Worm (Caenorhabditis elegans): Measurements from ENCODE around the gene T04B8.1.
A peak's percentile ranks its signal among the peaks of the same experiment; 100 is the strongest.

T04B8.1 gene

DNA sequence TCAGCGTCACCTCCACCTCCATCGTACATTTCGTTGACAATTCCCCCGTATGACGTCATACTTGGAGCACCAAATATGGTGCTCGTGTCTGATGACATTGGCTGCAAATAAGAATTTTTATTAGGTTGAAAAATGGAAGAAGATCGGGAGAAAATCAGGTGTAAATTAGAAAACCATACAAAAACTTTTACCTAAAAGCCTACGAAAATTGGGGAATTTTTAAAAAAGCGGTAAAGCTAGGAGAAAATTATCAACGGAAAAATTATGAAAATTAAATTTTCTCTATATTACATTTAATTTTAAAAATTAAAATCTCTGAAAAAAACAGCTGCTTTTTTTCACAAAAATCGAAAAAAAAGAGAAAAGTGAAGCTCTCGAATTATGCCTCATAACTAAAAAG lies 9.6 kb upstream of the T04B8.1 start, which contains the start of gene T04B8.5:
T04B8.5 (minus strand) TSS at position 101 of the 400 bp plus-strand sequence.
- TF ChIP-seq fkh-4 (tag; optimal IDR thresholded peaks at IDR 0.05; ENCODE audit: borderline replicate concordance) (no peak), ztf-11 (tag; optimal IDR thresholded peaks at IDR 0.05) (no peak), egl-13 (tag; optimal IDR thresholded peaks at IDR 0.05) (no peak)

DNA sequence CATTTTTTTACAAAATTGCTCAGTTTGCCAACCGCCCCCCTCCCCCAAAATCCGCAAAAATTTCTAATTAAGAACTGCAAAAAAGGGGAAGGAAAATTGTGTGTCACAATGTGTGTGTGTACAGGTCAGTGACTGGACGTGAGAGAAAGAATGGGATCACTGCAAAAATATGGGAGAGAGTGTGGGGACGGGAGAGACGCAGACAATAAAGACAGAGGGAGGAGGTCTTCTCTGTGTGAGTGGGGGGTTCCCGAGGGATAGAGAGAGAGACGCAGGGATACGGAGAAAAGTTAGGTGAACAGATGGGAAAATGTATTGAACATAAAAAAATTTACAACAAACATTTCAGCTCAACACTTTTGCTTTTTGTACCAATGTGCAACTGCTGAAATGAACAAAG lies 8.2 kb upstream of the T04B8.1 start:
- no peak for TF ChIP-seq fkh-10 (GFP tag; optimal IDR thresholded peaks at IDR 0.05)
- peak; percentile 77 for TF ChIP-seq nhr-71 (tag; optimal IDR thresholded peaks at IDR 0.05)
- no peak for TF ChIP-seq ceh-82 (tag; optimal IDR thresholded peaks at IDR 0.05)
- TF ChIP-seq nhr-90 (tag; optimal IDR thresholded peaks at IDR 0.05; ENCODE audit: poor library complexity): peak; percentile 59
- no peak for TF ChIP-seq ceh-8 (GFP tag; optimal IDR thresholded peaks at IDR 0.05)
- TF ChIP-seq mef-2 (tag; optimal IDR thresholded peaks at IDR 0.05): no peak
- no peak for TF ChIP-seq irx-1 (tag; optimal IDR thresholded peaks at IDR 0.05)
- no peak for TF ChIP-seq tlp-1 (tag; optimal IDR thresholded peaks at IDR 0.05)
- TF ChIP-seq lin-14 (GFP tag; optimal IDR thresholded peaks at IDR 0.05): peak; percentile 90
- TF ChIP-seq ceh-88 (GFP tag; IDR thresholded peaks at IDR 0.05): no peak
- TF ChIP-seq elt-3 (tag; optimal IDR thresholded peaks at IDR 0.05): peak in 2 of 6 experiments; percentile 20 to 51
- TF ChIP-seq nhr-237 (tag; optimal IDR thresholded peaks at IDR 0.05): no peak
- peak; percentile 49; the same call in 1 of the 2 replicates for TF ChIP-seq nhr-19 (GFP tag; conservative IDR thresholded peaks at IDR 0.05)
- no peak for TF ChIP-seq elt-2 (tag; optimal IDR thresholded peaks at IDR 0.05)
- no peak for TF ChIP-seq zag-1 (tag; optimal IDR thresholded peaks at IDR 0.05)
- TF ChIP-seq egl-27 (tag; optimal IDR thresholded peaks at IDR 0.05): no peak
- no peak for TF ChIP-seq jun-1 (tag; optimal IDR thresholded peaks at IDR 0.05)
- no peak for TF ChIP-seq nhr-76 (tag; optimal IDR thresholded peaks at IDR 0.05)
- no peak for TF ChIP-seq hlh-4 (tag; optimal IDR thresholded peaks at IDR 0.05)
- no peak for TF ChIP-seq unc-30 (tag; optimal IDR thresholded peaks at IDR 0.05)
- no peak for TF ChIP-seq C16A3.4 (tag; optimal IDR thresholded peaks at IDR 0.05)
- TF ChIP-seq dsc-1 (tag; optimal IDR thresholded peaks at IDR 0.05): peak; percentile 56
- no peak for TF ChIP-seq sup-37 (GFP tag; optimal IDR thresholded peaks at IDR 0.05)
- no peak for TF ChIP-seq skn-1 (tag; optimal IDR thresholded peaks at IDR 0.05)
- peak; percentile 63 for TF ChIP-seq nhr-20 (tag; optimal IDR thresholded peaks at IDR 0.05)
- TF ChIP-seq lsy-2 (tag; optimal IDR thresholded peaks at IDR 0.05): peak in 1 of 2 experiments; percentile 59
- TF ChIP-seq mab-9 (GFP tag; IDR thresholded peaks at IDR 0.05): no peak
- no peak for TF ChIP-seq alr-1 (tag; optimal IDR thresholded peaks at IDR 0.05; ENCODE audit: borderline replicate concordance)
- peak; percentile 43 for TF ChIP-seq tbx-2 (tag; optimal IDR thresholded peaks at IDR 0.05)
- peak; percentile 36 for TF ChIP-seq F16B12.6 (tag; optimal IDR thresholded peaks at IDR 0.05)
- TF ChIP-seq mep-1 (tag; optimal IDR thresholded peaks at IDR 0.05): peak; percentile 64
- no peak for TF ChIP-seq fkh-8 (tag; optimal IDR thresholded peaks at IDR 0.05)
- TF ChIP-seq pqm-1 (tag; optimal IDR thresholded peaks at IDR 0.05): no peak
- no peak for TF ChIP-seq efl-3 (GFP tag; optimal IDR thresholded peaks at IDR 0.05)
- TF ChIP-seq hpl-2 (GFP tag; optimal IDR thresholded peaks at IDR 0.05): no peak
- TF ChIP-seq snpc-4 (tag; optimal IDR thresholded peaks at IDR 0.05): no peak
- peak in 1 of 2 experiments; percentile 52 for TF ChIP-seq mdl-1 (tag; optimal IDR thresholded peaks at IDR 0.05)
- no peak for TF ChIP-seq lin-15B (tag; optimal IDR thresholded peaks at IDR 0.05)
- TF ChIP-seq unc-98 (GFP tag; IDR thresholded peaks at IDR 0.05): peak; percentile 41; the same call in 1 of the 2 replicates
- peak; percentile 57; the same call in 1 of the 2 replicates for TF ChIP-seq grh-1 (GFP tag; IDR thresholded peaks at IDR 0.05)
- TF ChIP-seq ceh-63 (GFP tag; optimal IDR thresholded peaks at IDR 0.05): no peak
- TF ChIP-seq fkh-4 (tag; optimal IDR thresholded peaks at IDR 0.05; ENCODE audit: borderline replicate concordance): no peak
- TF ChIP-seq xbp-1 (tag; optimal IDR thresholded peaks at IDR 0.05): no peak
- peak; percentile 71 for TF ChIP-seq rnt-1 (tag; optimal IDR thresholded peaks at IDR 0.05)
- peak; percentile 15 to 46 (median 44) for TF ChIP-seq dpl-1 (GFP tag; optimal IDR thresholded peaks at IDR 0.05)
- TF ChIP-seq sox-4 (tag; optimal IDR thresholded peaks at IDR 0.05): no peak
- TF ChIP-seq C04F5.9 (tag; optimal IDR thresholded peaks at IDR 0.05): no peak
- TF ChIP-seq pag-3 (tag; optimal IDR thresholded peaks at IDR 0.05; ENCODE audit: borderline replicate concordance, insufficient read depth): peak; percentile 33
